Worm (Caenorhabditis elegans): ENCODE measurements around the gene C18B2.2.

DNA sequence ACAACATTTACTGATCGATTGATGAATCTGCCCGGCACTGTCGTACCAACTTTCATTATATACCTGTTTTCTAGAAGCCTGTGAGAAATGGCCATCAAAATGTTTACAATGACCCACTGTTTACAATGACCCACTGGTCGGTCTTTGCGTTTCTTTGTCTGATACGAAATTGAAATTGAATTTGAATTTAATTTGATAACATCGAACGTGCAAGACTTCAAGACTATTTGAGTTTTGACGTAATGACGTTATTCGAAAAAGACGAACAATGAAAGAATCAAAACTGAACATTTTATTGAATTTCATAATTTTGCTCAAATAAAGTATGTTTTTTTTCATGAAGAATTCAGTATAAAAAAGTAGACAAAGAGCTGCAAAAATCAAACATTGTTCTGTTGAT lies 48.7 kb downstream of the C18B2.2 start, which contains the start of gene C02F12.5:
- TF ChIP-seq him-1 (tag; optimal IDR thresholded peaks at IDR 0.05): no peak
- no peak for TF ChIP-seq W03F9.2 (tag; optimal IDR thresholded peaks at IDR 0.05)
